Worm (Caenorhabditis elegans) whole organism, L4 larva: Measurements from ENCODE around the gene arx-2.
A peak's percentile ranks its signal among the peaks of the same experiment; 100 is the strongest.

Experiments
- D1046.2 ChIP-seq: fragments of 200-800 bp; sonication (Bioruptor generic); IDR thresholded peaks from 2 replicates; pipeline ENCODE4 v1.3.6; 2022; ENCODE audit warnings: missing genetic modification characterization, missing compliant biosample characterization
- F10B5.3 ChIP-seq: sonication (generic microtip); optimal IDR thresholded peaks from 2 replicates; lab custom pipeline; 2016; ENCODE audit warnings: mild to moderate bottlenecking, missing genetic modification characterization, missing compliant biosample characterization
- F44E2.7 ChIP-seq: fragments of 200-800 bp; sonication (Bioruptor generic); IDR thresholded peaks from 2 replicates; pipeline ENCODE4 v2.1.2; 2022; ENCODE audit warnings: missing genetic modification characterization, missing compliant biosample characterization
- F49E8.2 ChIP-seq: sonication (generic microtip); optimal IDR thresholded peaks from 2 replicates; lab custom pipeline; 2016; ENCODE audit warnings: missing compliant biosample characterization, mild to moderate bottlenecking, missing genetic modification characterization, borderline replicate concordance
- T26A8.4 ChIP-seq: fragments of 200-800 bp; sonication (Bioruptor generic); IDR thresholded peaks from 2 replicates; pipeline ENCODE4 v1.3.6; 2022; ENCODE audit warnings: missing genetic modification characterization, missing compliant biosample characterization
- Y48G9A.11 ChIP-seq: fragments of 200-800 bp; sonication (Bioruptor generic); IDR thresholded peaks from 2 replicates; pipeline ENCODE4 v1.3.6; 2022; ENCODE audit warnings: missing genetic modification reagents, missing genetic modification characterization, missing compliant biosample characterization
- Y75B8A.6 ChIP-seq: fragments of 200-800 bp; sonication (Bioruptor generic); IDR thresholded peaks from 2 replicates; pipeline ENCODE4 v1.3.6; 2022; ENCODE audit warnings: missing genetic modification reagents, missing genetic modification characterization, missing compliant biosample characterization
- ZK337.2 ChIP-seq: fragments of 200-800 bp; sonication (Bioruptor generic); IDR thresholded peaks from 2 replicates; pipeline ENCODE4 v1.3.6; 2022; ENCODE audit warnings: missing genetic modification reagents, missing genetic modification characterization, missing compliant biosample characterization
- aha-1 ChIP-seq: fragments of 150-350 bp; peaks from one replicate; lab custom pipeline; 2014; ENCODE audit warnings: missing biosample characterization, missing genetic modification characterization
- arid-1 ChIP-seq: fragments of 200-800 bp; sonication (Bioruptor generic); conservative IDR thresholded peaks from 2 replicates; pipeline ENCODE4 v1.3.6; 2022; ENCODE audit warnings: missing genetic modification reagents, missing genetic modification characterization, missing compliant biosample characterization
- ceh-44 ChIP-seq: fragments of 200-800 bp; sonication (Bioruptor generic); IDR thresholded peaks from 2 replicates; pipeline ENCODE4 v1.3.6; 2022; ENCODE audit warnings: missing genetic modification reagents, missing genetic modification characterization, missing compliant biosample characterization
- ceh-62 ChIP-seq: sonication (generic microtip); optimal IDR thresholded peaks from 2 replicates; lab custom pipeline; 2017; ENCODE audit warnings: missing biosample characterization, missing genetic modification characterization
- ceh-82 ChIP-seq: sonication (generic microtip); optimal IDR thresholded peaks from 2 replicates; lab custom pipeline; 2017; ENCODE audit warnings: missing biosample characterization, missing genetic modification characterization
- ces-1 ChIP-seq: fragments of 150-350 bp; sonication (generic microtip); optimal IDR thresholded peaks from 4 replicates; lab custom pipeline; 2014; ENCODE audit warnings: missing biosample characterization, missing genetic modification reagents, missing genetic modification characterization
- daf-12 ChIP-seq: fragments of 150-350 bp; optimal IDR thresholded peaks from 2 replicates; lab custom pipeline; 2014; ENCODE audit warnings: missing biosample characterization, missing genetic modification reagents, missing genetic modification characterization
- daf-19 ChIP-seq: fragments of 200-800 bp; sonication (Bioruptor generic); conservative IDR thresholded peaks from 2 replicates; pipeline ENCODE4 v1.3.6; 2022; ENCODE audit warnings: missing genetic modification characterization, missing compliant biosample characterization
- dmd-9 ChIP-seq: fragments of 200-800 bp; sonication (Bioruptor generic); IDR thresholded peaks from 2 replicates; pipeline ENCODE4 v1.3.6; 2022; ENCODE audit warnings: missing genetic modification reagents, missing genetic modification characterization, missing compliant biosample characterization
- dpl-1 ChIP-seq: fragments of 150-350 bp; optimal IDR thresholded peaks from 2 replicates; lab custom pipeline; 2014; ENCODE audit warnings: missing biosample characterization, missing genetic modification reagents, missing genetic modification characterization
- dve-1 ChIP-seq: sonication (generic microtip); optimal IDR thresholded peaks from 2 replicates; lab custom pipeline; 2017; ENCODE audit warnings: antibody characterized with exemption, mild to moderate bottlenecking, missing genetic modification characterization, missing compliant biosample characterization; ENCODE audit not compliant: insufficient read depth
- fos-1 ChIP-seq: fragments of 150-350 bp; optimal IDR thresholded peaks from 2 replicates; lab custom pipeline; 2014; ENCODE audit warnings: missing biosample characterization, missing genetic modification characterization
- gei-8 ChIP-seq: fragments of 200-800 bp; sonication (Bioruptor generic); optimal IDR thresholded peaks from 2 replicates; lab custom pipeline; 2018; ENCODE audit warnings: mild to moderate bottlenecking, missing genetic modification characterization, missing compliant biosample characterization
- hmg-1.1 ChIP-seq: fragments of 200-800 bp; sonication (Bioruptor generic); IDR thresholded peaks from 2 replicates; pipeline ENCODE4 v1.3.6; 2022; ENCODE audit warnings: missing genetic modification reagents, missing genetic modification characterization, missing compliant biosample characterization
- lin-1 ChIP-seq: fragments of 200-800 bp; sonication (Bioruptor generic); IDR thresholded peaks from 2 replicates; pipeline ENCODE4 v1.3.6; 2022; ENCODE audit warnings: missing genetic modification reagents, missing genetic modification characterization, missing compliant biosample characterization
- lin-13 ChIP-seq: fragments of 150-350 bp; optimal IDR thresholded peaks from 2 replicates; lab custom pipeline; 2014; ENCODE audit warnings: missing biosample characterization, missing genetic modification reagents, missing genetic modification characterization
- lin-29 ChIP-seq: fragments of 200-800 bp; sonication (Bioruptor generic); IDR thresholded peaks from 2 replicates; pipeline ENCODE4 v1.3.6; 2022; ENCODE audit warnings: missing genetic modification reagents, missing genetic modification characterization, missing compliant biosample characterization
- mdt-29 ChIP-seq: fragments of 200-800 bp; sonication (Bioruptor generic); IDR thresholded peaks from 2 replicates; pipeline ENCODE4 v1.3.6; 2022; ENCODE audit warnings: missing genetic modification reagents, missing genetic modification characterization, missing compliant biosample characterization
- mes-2 ChIP-seq: sonication (generic microtip); optimal IDR thresholded peaks from 2 replicates; lab custom pipeline; 2016; ENCODE audit warnings: missing genotype, mild to moderate bottlenecking, missing genetic modification characterization, missing compliant biosample characterization; ENCODE audit not compliant: poor library complexity, severe bottlenecking
- nhr-41 ChIP-seq: fragments of 200-800 bp; sonication (Bioruptor generic); IDR thresholded peaks from 2 replicates; pipeline ENCODE4 v1.3.6; 2022; ENCODE audit warnings: missing genetic modification reagents, missing genetic modification characterization, missing compliant biosample characterization
- nhr-42 ChIP-seq: fragments of 200-800 bp; sonication (Bioruptor generic); IDR thresholded peaks from 2 replicates; pipeline ENCODE4 v1.3.6; 2022; ENCODE audit warnings: missing genetic modification characterization, missing compliant biosample characterization
- nhr-48 ChIP-seq: sonication (generic microtip); optimal IDR thresholded peaks from 2 replicates; lab custom pipeline; 2016; ENCODE audit warnings: mild to moderate bottlenecking, missing genetic modification characterization, missing compliant biosample characterization
- nhr-6 ChIP-seq: fragments of 150-350 bp; optimal IDR thresholded peaks from 2 replicates; lab custom pipeline; 2014; ENCODE audit warnings: missing biosample characterization, missing genetic modification characterization
- pha-4 ChIP-seq, 2 experiments: fragments of 150-350 bp in 1 of 2; fragments of 200-800 bp in 1 of 2; sonication (Bioruptor generic) in 1 of 2; IDR thresholded peaks in 1 of 2; optimal IDR thresholded peaks in 1 of 2; 2 replicates each; pipeline versions ENCODE4 v1.3.6 to Lab custom; 2014 to 2022; ENCODE audit warnings: missing genetic modification characterization in 2 of 2, missing genetic modification reagents in 2 of 2, missing biosample characterization in 1 of 2, missing compliant biosample characterization in 1 of 2
- php-3 ChIP-seq: fragments of 200-800 bp; sonication (Bioruptor generic); IDR thresholded peaks from 2 replicates; pipeline ENCODE4 v1.3.6; 2022; ENCODE audit warnings: missing genetic modification reagents, missing genetic modification characterization, missing compliant biosample characterization
- pqm-1 ChIP-seq: sonication (generic microtip); optimal IDR thresholded peaks from 2 replicates; lab custom pipeline; 2017; ENCODE audit warnings: missing biosample characterization, missing genetic modification characterization
- rbr-2 ChIP-seq: sonication (generic microtip); optimal IDR thresholded peaks from 2 replicates; lab custom pipeline; 2016; ENCODE audit warnings: missing genotype, missing genetic modification characterization, missing compliant biosample characterization
- saeg-2 ChIP-seq: fragments of 200-800 bp; sonication (Bioruptor generic); IDR thresholded peaks from 2 replicates; pipeline ENCODE4 v1.3.6; 2022; ENCODE audit warnings: missing genetic modification reagents, missing genetic modification characterization, missing compliant biosample characterization
- snpc-4 ChIP-seq: fragments of 150-350 bp; optimal IDR thresholded peaks from 2 replicates; lab custom pipeline; 2014; ENCODE audit warnings: missing biosample characterization, missing genetic modification characterization
- tra-1 ChIP-seq: fragments of 200-800 bp; sonication (Bioruptor generic); IDR thresholded peaks from 2 replicates; pipeline ENCODE4 v1.3.6; 2022; ENCODE audit warnings: missing genetic modification reagents, missing genetic modification characterization, missing compliant biosample characterization
- unc-130 ChIP-seq: sonication (generic microtip); optimal IDR thresholded peaks from 2 replicates; lab custom pipeline; 2016; ENCODE audit warnings: missing genetic modification reagents, missing genetic modification characterization, missing compliant biosample characterization
- unc-62 ChIP-seq, 3 experiments: fragments of 150-350 bp in 1 of 3; sonication (generic microtip); optimal IDR thresholded peaks in 2 of 3; peaks in 1 of 3; 1 replicate in 1 of 3; 2 replicates in 2 of 3; lab custom pipeline; 2014 to 2017; ENCODE audit warnings: missing biosample characterization in 3 of 3, missing genetic modification characterization in 3 of 3, missing genetic modification reagents in 3 of 3, missing genotype in 1 of 3
- zip-11 ChIP-seq: fragments of 200-800 bp; sonication (Bioruptor generic); IDR thresholded peaks from 2 replicates; pipeline ENCODE4 v1.3.6; 2022; ENCODE audit warnings: missing genetic modification characterization, missing compliant biosample characterization

The arx-2 gene

DNA sequence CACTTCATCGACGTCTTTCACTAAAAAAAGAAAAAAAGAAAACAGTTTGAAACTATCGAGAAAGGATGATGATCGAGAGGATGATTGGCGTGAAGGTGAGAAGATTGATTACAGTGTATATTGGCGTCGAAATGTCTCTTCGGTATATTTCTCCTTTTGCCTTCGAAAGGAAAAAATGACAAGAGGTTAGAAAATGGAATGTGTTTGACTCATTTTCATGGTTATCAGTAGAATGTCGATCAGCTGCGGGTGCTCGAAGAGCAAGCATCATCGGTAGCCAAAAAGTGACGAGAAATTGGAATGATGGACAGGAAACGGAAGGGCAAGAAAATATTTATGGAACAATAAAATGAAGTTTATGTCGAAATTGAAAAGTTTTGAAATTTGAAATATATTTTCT is 4.3 kb downstream of the arx-2 start (continued):
- no peak for TF ChIP-seq unc-62 (GFP tag; optimal IDR thresholded peaks at IDR 0.05 in 1 of 2; lab: Kevin White, UChicago)
- TF ChIP-seq unc-62 (tag; optimal IDR thresholded peaks at IDR 0.05; lab: Kevin White, UChicago): no peak
- no peak for TF ChIP-seq ces-1 (GFP tag; lab: Kevin White, UChicago)
- no peak for TF ChIP-seq F49E8.2 (tag; lab: Kevin White, UChicago)
- no peak for TF ChIP-seq fos-1 (tag; lab: Kevin White, UChicago)
- TF ChIP-seq zip-11 (GFP tag; lab: Robert Waterston, UW): no peak
- TF ChIP-seq ZK337.2: no peak
- no peak for TF ChIP-seq dmd-9
- TF ChIP-seq nhr-6 (tag; lab: Kevin White, UChicago): no peak
- no peak for TF ChIP-seq dpl-1 (GFP tag; lab: Kevin White, UChicago)
- TF ChIP-seq Y75B8A.6 (GFP tag; lab: Robert Waterston, UW): no peak
- TF ChIP-seq daf-12 (tag; lab: Kevin White, UChicago): no peak
- peak; percentile 43 for TF ChIP-seq dve-1 (tag; lab: Kevin White, UChicago)
- peak; percentile 74 for TF ChIP-seq nhr-48
- no peak for TF ChIP-seq saeg-2 (GFP tag; lab: Robert Waterston, UW)
- TF ChIP-seq php-3 (GFP tag; lab: Robert Waterston, UW): no peak
- no peak for TF ChIP-seq lin-29 (GFP tag; lab: Robert Waterston, UW)
- no peak for TF ChIP-seq ceh-82 (tag; lab: Kevin White, UChicago)
- TF ChIP-seq F10B5.3 (tag; lab: Kevin White, UChicago): no peak
- no peak for TF ChIP-seq ceh-44 (GFP tag; lab: Robert Waterston, UW)
- TF ChIP-seq pqm-1 (tag; lab: Kevin White, UChicago): peak; percentile 20
- TF ChIP-seq nhr-42 (GFP tag; lab: Robert Waterston, UW): no peak
- no peak for TF ChIP-seq daf-19
- TF ChIP-seq tra-1 (GFP tag; lab: Robert Waterston, UW): peak; percentile 58; the same call in 1 of the 2 replicates
- TF ChIP-seq Y48G9A.11 (GFP tag; lab: Robert Waterston, UW): no peak
- TF ChIP-seq pha-4 (GFP tag; IDR thresholded peaks at IDR 0.05; lab: Robert Waterston, UW): no peak
- TF ChIP-seq pha-4 (tag; optimal IDR thresholded peaks at IDR 0.05; lab: Kevin White, UChicago): no peak
- TF ChIP-seq T26A8.4 (GFP tag; lab: Robert Waterston, UW): no peak
- no peak for TF ChIP-seq lin-13 (GFP tag; lab: Kevin White, UChicago)
- no peak for TF ChIP-seq ceh-62 (tag; lab: Kevin White, UChicago)
- TF ChIP-seq F44E2.7 (GFP tag; lab: Robert Waterston, UW): no peak
- TF ChIP-seq snpc-4 (tag; lab: Kevin White, UChicago): no peak
- TF ChIP-seq lin-1 (GFP tag; lab: Robert Waterston, UW): no peak
- TF ChIP-seq mdt-29: no peak
- TF ChIP-seq gei-8: no peak
- no peak for TF ChIP-seq hmg-1.1
- TF ChIP-seq mes-2: no peak
- no peak for TF ChIP-seq D1046.2
- TF ChIP-seq arid-1 (GFP tag; lab: Robert Waterston, UW): no peak

DNA sequence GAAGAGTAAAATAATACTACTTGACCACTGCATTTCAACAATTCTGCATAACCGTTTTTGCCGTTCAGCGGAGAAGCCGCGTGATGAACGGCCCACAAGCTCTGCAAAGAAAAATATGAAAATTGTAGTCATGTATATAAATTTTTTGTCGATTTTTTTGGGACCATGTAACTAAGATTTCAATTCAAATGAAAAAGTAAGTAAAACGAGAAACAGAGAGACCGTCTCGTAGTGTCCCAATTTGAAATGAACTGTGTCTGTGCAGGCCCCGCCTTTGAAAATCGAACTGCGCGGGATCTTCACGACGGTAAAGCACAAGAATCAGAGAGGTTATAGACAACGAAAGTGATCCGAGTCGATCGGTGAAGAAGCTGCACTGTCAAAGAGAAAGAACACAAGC is 6.1 kb downstream of the arx-2 start, which contains the start of gene crm-1:
Gene crm-1, minus strand, starts transcription at position 101 of the 400 bp plus-strand sequence.
- TF ChIP-seq nhr-41 (GFP tag; lab: Robert Waterston, UW): no peak
- peak; percentile 19 for TF ChIP-seq aha-1
- TF ChIP-seq unc-130 (GFP tag; lab: Kevin White, UChicago): no peak
- TF ChIP-seq rbr-2 (tag; lab: Kevin White, UChicago): no peak
- TF ChIP-seq, all 104 proteins: peak for 1
